Fruit fly (Drosophila melanogaster): Measurements from ENCODE around the gene CG11122.

Gene CG11122

DNA sequence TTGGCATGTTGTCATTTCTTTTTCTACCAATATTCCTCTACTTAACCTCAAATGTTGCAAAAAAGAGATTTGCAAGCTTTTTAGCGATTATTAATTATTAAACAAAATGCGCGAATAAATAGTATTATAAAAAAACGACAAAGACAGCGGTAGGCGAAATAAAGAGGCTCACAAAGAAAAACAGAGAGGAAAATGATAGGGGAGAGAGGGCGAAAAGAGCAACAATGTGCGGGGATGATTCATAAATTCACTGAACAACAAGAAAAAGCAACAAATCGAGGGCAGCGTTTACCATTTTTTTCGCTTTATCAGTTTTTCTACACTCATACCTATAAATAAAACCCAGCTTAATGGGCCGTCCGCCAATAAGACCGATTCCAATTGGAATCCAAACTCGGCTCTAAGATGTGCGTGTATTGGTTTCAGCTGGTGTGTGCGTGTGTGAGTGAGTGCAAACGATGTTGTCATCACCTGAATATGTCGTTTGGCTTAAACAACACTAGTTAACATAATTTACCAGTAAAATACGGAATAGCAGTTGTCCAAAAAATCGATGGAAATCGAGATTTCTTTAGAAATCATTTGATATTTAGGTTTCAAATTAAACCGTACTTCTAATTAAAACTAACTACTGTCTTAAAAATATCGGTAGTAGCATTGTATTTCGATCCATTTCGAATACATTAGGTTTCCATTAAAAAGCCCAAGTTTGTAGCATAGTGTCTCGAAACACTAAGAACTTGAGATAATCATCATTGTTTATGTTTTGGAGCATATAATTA lies 31.5 kb upstream of the CG11122 start (continued):
- TF ChIP-seq Fer1 (GFP tag; optimal IDR thresholded peaks at IDR 0.05) (peak; percentile 7), CG18599 (GFP tag; optimal IDR thresholded peaks at IDR 0.05) (peak; percentile 31), row (GFP tag; IDR thresholded peaks at IDR 0.05) (peak; percentile 42; the same call in 1 of the 3 replicates), bigmax (GFP tag; optimal IDR thresholded peaks at IDR 0.05) (peak; percentile 67), kay (GFP tag; optimal IDR thresholded peaks at IDR 0.05) (peak; percentile 30), CG16815 (GFP tag; optimal IDR thresholded peaks at IDR 0.05) (no peak), Trl (optimal IDR thresholded peaks at IDR 0.05) (peak; percentile 7 to 33), Trl (GFP tag; optimal IDR thresholded peaks at IDR 0.05) (no peak), H15 (GFP tag; IDR thresholded peaks at IDR 0.05) (no peak), CG13424 (tag; optimal IDR thresholded peaks at IDR 0.05) (peak; percentile 36), Rfx (GFP tag; IDR thresholded peaks at IDR 0.05) (peak; percentile 58), CG32532 (GFP tag; IDR thresholded peaks at IDR 0.05) (peak; percentile 69), CG10979 (tag; optimal IDR thresholded peaks at IDR 0.05) (peak; percentile 6), CG10209 (GFP tag; optimal IDR thresholded peaks at IDR 0.05) (no peak), dysf (GFP tag; IDR thresholded peaks at IDR 0.05) (peak; percentile 31; the same call in 1 of the 3 replicates), CG4820 (GFP tag; optimal IDR thresholded peaks at IDR 0.05) (no peak), trh (GFP tag; optimal IDR thresholded peaks at IDR 0.05) (no peak), CG2120 (GFP tag; optimal IDR thresholded peaks at IDR 0.05) (peak; percentile 16), vnd (GFP tag; IDR thresholded peaks at IDR 0.05; ENCODE audit: partially characterized antibody) (no peak), CG10267 (tag; optimal IDR thresholded peaks at IDR 0.05) (peak; percentile 13), jing (GFP tag; optimal IDR thresholded peaks at IDR 0.05) (no peak), CG11695 (GFP tag; IDR thresholded peaks at IDR 0.05) (peak; percentile 56; the same call in 2 of the 3 replicates), ato (GFP tag; IDR thresholded peaks at IDR 0.05; ENCODE audit: partially characterized antibody) (no peak), cwo (GFP tag; optimal IDR thresholded peaks at IDR 0.05) (peak; percentile 3), insv (GFP tag; optimal IDR thresholded peaks at IDR 0.05) (peak; percentile 72 to 93), bcd (GFP tag; optimal IDR thresholded peaks at IDR 0.05) (peak; percentile 11), lmd (GFP tag; IDR thresholded peaks at IDR 0.05) (peak; percentile 7; the same call in 1 of the 2 replicates), zen (tag; optimal IDR thresholded peaks at IDR 0.05) (no peak), CG4360 (GFP tag; IDR thresholded peaks at IDR 0.05) (peak; percentile 20; the same call in 1 of the 2 replicates), CG12299 (tag; optimal IDR thresholded peaks at IDR 0.05) (no peak), Elba2 (GFP tag; optimal IDR thresholded peaks at IDR 0.05) (peak; percentile 74), CG9817 (tag; optimal IDR thresholded peaks at IDR 0.05) (peak; percentile 4), br (optimal IDR thresholded peaks at IDR 0.05) (no peak), CG10147 (GFP tag; optimal IDR thresholded peaks at IDR 0.05) (peak; percentile 43), grau (tag; optimal IDR thresholded peaks at IDR 0.05) (peak; percentile 37), bowl (GFP tag; IDR thresholded peaks at IDR 0.05) (no peak), Dip2 (GFP tag; IDR thresholded peaks at IDR 0.05) (no peak)

DNA sequence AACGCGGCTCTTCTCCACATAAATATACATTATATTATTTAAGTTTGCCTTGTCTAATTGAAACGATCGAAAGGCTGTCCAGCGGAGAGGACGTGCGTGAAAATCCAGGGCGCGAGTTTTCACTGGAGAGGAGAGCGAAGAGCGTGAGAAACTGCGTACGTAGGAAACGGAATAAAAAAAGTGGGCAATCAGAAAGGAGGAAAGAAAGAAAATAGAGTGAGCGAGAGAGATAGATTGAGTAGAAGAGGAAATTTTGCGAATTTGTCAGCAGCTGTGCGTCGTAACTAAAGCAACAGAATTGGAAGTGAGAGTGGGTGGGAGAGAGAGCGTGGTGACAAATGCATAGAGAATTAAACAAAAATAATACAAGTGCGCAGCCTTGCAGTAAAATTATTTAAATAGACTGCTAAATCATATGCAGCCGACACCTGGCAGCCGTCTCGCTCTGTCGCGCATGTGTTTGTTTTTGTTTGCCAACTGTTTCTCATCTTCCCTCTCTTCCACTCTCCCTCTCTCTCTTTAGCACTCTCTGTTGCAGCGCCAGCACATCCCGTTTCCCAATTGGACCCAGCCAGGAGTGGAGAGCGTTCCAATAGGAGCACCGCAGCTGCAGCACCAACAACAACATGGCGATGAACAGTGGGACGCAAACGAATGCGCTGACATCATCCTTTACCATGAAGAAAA lies 30.1 kb upstream of the CG11122 start:
- no peak for TF ChIP-seq CG17359 (tag; optimal IDR thresholded peaks at IDR 0.05)
- peak; percentile 31; the same call in 1 of the 3 replicates for TF ChIP-seq CG6791 (GFP tag; IDR thresholded peaks at IDR 0.05; ENCODE audit: partially characterized antibody)
- no peak for TF ChIP-seq jing (GFP tag; optimal IDR thresholded peaks at IDR 0.05)
- TF ChIP-seq crol (GFP tag; IDR thresholded peaks at IDR 0.05), result peak; percentile 27; the same call in 1 of the 2 replicates
- no peak for TF ChIP-seq CG17186 (GFP tag; optimal IDR thresholded peaks at IDR 0.05)
- no peak for TF ChIP-seq sim (GFP tag; IDR thresholded peaks at IDR 0.05)
- TF ChIP-seq Drgx (GFP tag; IDR thresholded peaks at IDR 0.05), result peak; percentile 16; the same call in 1 of the 2 replicates
- no peak for TF ChIP-seq btn (GFP tag; optimal IDR thresholded peaks at IDR 0.05)
- no peak for TF ChIP-seq CG33213 (GFP tag; optimal IDR thresholded peaks at IDR 0.05)
- TF ChIP-seq CG10321 (GFP tag; IDR thresholded peaks at IDR 0.05), result peak; percentile 27; the same call in 1 of the 2 replicates
- TF ChIP-seq tap (tag; optimal IDR thresholded peaks at IDR 0.05), result no peak
- TF ChIP-seq nau (GFP tag; optimal IDR thresholded peaks at IDR 0.05), result peak; percentile 27
- no peak for TF ChIP-seq zfh1 (GFP tag; IDR thresholded peaks at IDR 0.05)
- TF ChIP-seq prd (optimal IDR thresholded peaks at IDR 0.05), result no peak
- no peak for TF ChIP-seq prd (GFP tag; IDR thresholded peaks at IDR 0.05)

Measured in whole organism, embryonic.